Fruit fly (Drosophila melanogaster): ENCODE results near the gene mRpL12.

Gene mRpL12

dm6 chr3L:8920710-8921109 lies 35.9 kb upstream of the mRpL12 start (continued):
- TF ChIP-seq CG1621 (tag; optimal IDR thresholded peaks at IDR 0.05): peak; percentile 38
- TF ChIP-seq eg (GFP tag; IDR thresholded peaks at IDR 0.05): peak; percentile 96
- peak; percentile 37 for TF ChIP-seq Sox15 (GFP tag; optimal IDR thresholded peaks at IDR 0.05)
- TF ChIP-seq CG11762 (GFP tag; optimal IDR thresholded peaks at IDR 0.05; ENCODE audit: insufficient read depth): peak; percentile 56
- peak; percentile 72 for TF ChIP-seq CG4318 (GFP tag; optimal IDR thresholded peaks at IDR 0.05)
- peak; percentile 26 for TF ChIP-seq lz (GFP tag; optimal IDR thresholded peaks at IDR 0.05)
- TF ChIP-seq Gug (GFP tag; IDR thresholded peaks at IDR 0.05): peak; percentile 79
- TF ChIP-seq CG6854 (GFP tag; optimal IDR thresholded peaks at IDR 0.05): no peak
- peak; percentile 77 for TF ChIP-seq net (GFP tag; optimal IDR thresholded peaks at IDR 0.05)
- TF ChIP-seq achi (GFP tag; optimal IDR thresholded peaks at IDR 0.05): peak; percentile 76
- peak; percentile 94 for TF ChIP-seq CG15336 (GFP tag; IDR thresholded peaks at IDR 0.05)
- peak; percentile 71; the same call in 1 of the 2 replicates for TF ChIP-seq CG11294 (GFP tag; IDR thresholded peaks at IDR 0.05)
- TF ChIP-seq Hr39 (GFP tag; optimal IDR thresholded peaks at IDR 0.05): peak; percentile 30
- TF ChIP-seq CG8632 (GFP tag; optimal IDR thresholded peaks at IDR 0.05): peak; percentile 44
- peak; percentile 16 for TF ChIP-seq Met (GFP tag; optimal IDR thresholded peaks at IDR 0.05)
- TF ChIP-seq Lpt (GFP tag; optimal IDR thresholded peaks at IDR 0.05): peak; percentile 87
- peak; percentile 50 for TF ChIP-seq CG3032 (tag; optimal IDR thresholded peaks at IDR 0.05)
- peak; percentile 10 for TF ChIP-seq CG6808 (GFP tag; optimal IDR thresholded peaks at IDR 0.05)
- TF ChIP-seq CG32006 (GFP tag; optimal IDR thresholded peaks at IDR 0.05): peak; percentile 92
- peak; percentile 63 for TF ChIP-seq Sox14 (GFP tag; optimal IDR thresholded peaks at IDR 0.05)
- peak; percentile 55 for TF ChIP-seq CG16779 (tag; optimal IDR thresholded peaks at IDR 0.05)
- TF ChIP-seq Eip75B (GFP tag; optimal IDR thresholded peaks at IDR 0.05): peak; percentile 70
- peak; percentile 90 for TF ChIP-seq CG6276 (GFP tag; optimal IDR thresholded peaks at IDR 0.05)
- TF ChIP-seq Blimp-1 (GFP tag; optimal IDR thresholded peaks at IDR 0.05): no peak
- TF ChIP-seq Ets21C (GFP tag; optimal IDR thresholded peaks at IDR 0.05): no peak
- peak; percentile 47 for TF ChIP-seq CG7368 (GFP tag; optimal IDR thresholded peaks at IDR 0.05)
- peak; percentile 2 for TF ChIP-seq CG11902 (GFP tag; optimal IDR thresholded peaks at IDR 0.05)
- TF ChIP-seq OdsH (GFP tag; optimal IDR thresholded peaks at IDR 0.05): peak; percentile 74

- TF ChIP-seq Smox (GFP tag; optimal IDR thresholded peaks at IDR 0.05) (peak; percentile 28), CG31627 (GFP tag; optimal IDR thresholded peaks at IDR 0.05) (peak; percentile 8), cyc (GFP tag; optimal IDR thresholded peaks at IDR 0.05) (no peak), Gug (GFP tag; IDR thresholded peaks at IDR 0.05) (peak; percentile 17; the same call in 1 of the 2 replicates), CG15336 (GFP tag; IDR thresholded peaks at IDR 0.05) (peak; percentile 79), topi (GFP tag; optimal IDR thresholded peaks at IDR 0.05) (no peak), Sox14 (GFP tag; optimal IDR thresholded peaks at IDR 0.05) (peak; percentile 1), pdm3 (GFP tag; optimal IDR thresholded peaks at IDR 0.05) (peak; percentile 25), esn (GFP tag; optimal IDR thresholded peaks at IDR 0.05) (peak; percentile 36), Hr4 (GFP tag; optimal IDR thresholded peaks at IDR 0.05) (peak; percentile 21), Eip78C (GFP tag) (peak; percentile 81), fd85E (GFP tag; optimal IDR thresholded peaks at IDR 0.05) (no peak), Met (GFP tag; optimal IDR thresholded peaks at IDR 0.05) (peak; percentile 15), CG11902 (GFP tag; optimal IDR thresholded peaks at IDR 0.05) (no peak), CG6163 (GFP tag; IDR thresholded peaks at IDR 0.05) (peak; percentile 61; the same call in 1 of the 3 replicates), CG7368 (GFP tag; optimal IDR thresholded peaks at IDR 0.05) (no peak), achi (GFP tag; optimal IDR thresholded peaks at IDR 0.05) (peak; percentile 4), CG10669 (GFP tag; optimal IDR thresholded peaks at IDR 0.05) (peak; percentile 6), Ets96B (tag; optimal IDR thresholded peaks at IDR 0.05) (peak; percentile 15), CG32006 (GFP tag; optimal IDR thresholded peaks at IDR 0.05) (peak; percentile 57), CG8119 (GFP tag; IDR thresholded peaks at IDR 0.05) (peak; percentile 56), OdsH (GFP tag; optimal IDR thresholded peaks at IDR 0.05) (peak; percentile 27), lz (GFP tag; optimal IDR thresholded peaks at IDR 0.05) (peak; percentile 13)
Observed at dm6 chr3L:8924417-8924913, 32.1 kb upstream of the mRpL12 start.
